Fruit fly (Drosophila melanogaster) whole organism: ENCODE results near the gene abd-A.

ENCODE experiments used
- pan ChIP-seq: fragments of >200 bp; optimal IDR thresholded peaks from 2 replicates; lab custom pipeline; 2017
- psq ChIP-seq: fragments of >200 bp; optimal IDR thresholded peaks from 2 replicates; lab custom pipeline; 2017

DNA sequence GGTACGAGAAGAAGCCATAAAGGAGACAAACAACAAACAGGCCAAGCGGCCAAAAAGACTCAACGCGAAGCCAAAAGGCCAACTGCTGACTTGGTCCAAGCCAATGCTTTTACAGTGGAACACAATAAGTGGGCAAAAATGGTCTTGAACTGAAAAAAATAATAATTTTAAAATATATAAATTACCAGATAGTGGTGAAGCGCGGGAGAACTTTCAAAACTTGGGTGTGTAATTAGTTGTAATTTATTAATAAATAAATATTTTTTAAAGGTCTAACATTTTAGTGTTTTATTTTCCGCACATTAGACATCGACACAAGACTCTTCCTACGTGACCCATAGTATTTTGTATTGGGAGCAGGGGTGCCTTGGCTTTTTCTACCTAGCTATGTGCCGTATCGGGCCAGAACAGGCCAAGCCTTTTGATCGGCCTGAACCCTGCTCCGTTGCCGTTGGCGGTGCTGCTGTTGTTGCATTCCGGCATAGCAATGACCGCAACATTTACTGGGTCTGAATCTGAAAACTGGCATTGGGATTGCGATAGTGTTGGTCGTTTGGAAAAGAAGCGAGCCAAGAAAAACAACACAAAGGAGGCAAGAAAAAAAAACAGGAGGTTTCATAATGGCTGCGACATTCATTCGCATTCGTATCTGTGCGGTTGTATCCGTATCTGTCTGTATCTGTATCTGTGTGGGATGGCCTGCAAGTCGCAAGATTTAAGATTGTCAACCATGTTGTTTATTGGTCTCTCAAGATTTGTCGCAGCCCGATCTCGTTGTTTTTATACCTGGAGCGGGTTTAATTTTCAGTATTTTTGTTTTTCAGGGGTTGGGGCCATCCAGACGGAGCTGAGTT lies 58.0 kb downstream of the abd-A start:
- no peak for TF ChIP-seq pan
- no peak for TF ChIP-seq psq
